Worm (Caenorhabditis elegans) whole organism, early embryonic: ENCODE results near the gene Y26G10.4.

Source experiments
- F13C5.2 ChIP-seq: sonication (generic microtip); optimal IDR thresholded peaks from 2 replicates; lab custom pipeline; 2017; ENCODE audit warnings: mild to moderate bottlenecking, missing genetic modification characterization, inconsistent platforms, missing compliant biosample characterization
- ama-1 ChIP-seq: fragments of 150-350 bp; optimal IDR thresholded peaks from 2 replicates; lab custom pipeline; 2014
- ceh-13 ChIP-seq: fragments of 200-800 bp; sonication (Bioruptor generic); optimal IDR thresholded peaks from 2 replicates; lab custom pipeline; 2018; ENCODE audit warnings: mild to moderate bottlenecking, missing genetic modification characterization, missing compliant biosample characterization
- ets-7 ChIP-seq: sonication (generic microtip); optimal IDR thresholded peaks from 2 replicates; lab custom pipeline; 2016; ENCODE audit warnings: missing genotype, missing genetic modification characterization, missing compliant biosample characterization

DNA sequence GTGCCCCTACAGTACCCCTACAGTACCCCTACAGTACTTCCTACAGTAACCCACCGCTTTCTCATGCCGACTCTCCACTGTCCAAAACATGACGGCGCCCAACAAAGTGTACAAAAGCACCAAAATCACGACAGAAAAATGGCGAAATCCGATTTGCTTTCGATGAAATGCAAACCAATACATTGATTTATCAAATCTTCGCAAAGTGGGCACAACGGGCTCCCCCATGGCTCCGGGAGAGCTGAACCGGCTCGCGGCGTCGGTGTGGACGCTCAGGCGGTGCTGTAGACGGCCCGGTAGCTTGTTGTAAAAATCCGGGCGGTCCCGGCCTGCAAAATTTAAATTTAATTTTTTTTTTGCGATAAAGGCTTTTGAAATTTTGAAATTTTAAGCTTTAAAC is 13.4 kb upstream of the Y26G10.4 start:
- TF ChIP-seq ets-7 (tag; lab: Kevin White, UChicago) (no peak), ama-1 (lab: Kevin White, UChicago) (no peak), F13C5.2 (no peak), ceh-13 (GFP tag; lab: Kevin White, UChicago) (no peak)
